Worm (Caenorhabditis elegans) whole organism, early embryonic: ENCODE data around the gene cwn-2.

ENCODE experiments used
- B0310.2 ChIP-seq: sonication (generic microtip); optimal IDR thresholded peaks from 2 replicates; lab custom pipeline; 2016; ENCODE audit warnings: mild to moderate bottlenecking, missing genetic modification characterization, missing compliant biosample characterization
- aly-1 ChIP-seq: sonication (generic microtip); optimal IDR thresholded peaks from 2 replicates; lab custom pipeline; 2016; ENCODE audit warnings: missing genetic modification characterization, missing compliant biosample characterization
- ama-1 ChIP-seq: fragments of 150-350 bp; optimal IDR thresholded peaks from 2 replicates; lab custom pipeline; 2014
- ceh-13 ChIP-seq: fragments of 200-800 bp; sonication (Bioruptor generic); optimal IDR thresholded peaks from 2 replicates; lab custom pipeline; 2018; ENCODE audit warnings: mild to moderate bottlenecking, missing genetic modification characterization, missing compliant biosample characterization
- flt-1 ChIP-seq: fragments of 200-800 bp; sonication (Bioruptor generic); IDR thresholded peaks from 2 replicates; pipeline ENCODE4 v1.3.6; 2022; ENCODE audit warnings: missing genetic modification characterization, missing compliant biosample characterization
- scrt-1 ChIP-seq: fragments of 200-800 bp; sonication (Bioruptor generic); IDR thresholded peaks from 2 replicates; pipeline ENCODE4 v1.3.6; 2022; ENCODE audit warnings: missing genetic modification characterization, missing compliant biosample characterization
- tbx-11 ChIP-seq: fragments of 200-800 bp; sonication (Bioruptor generic); IDR thresholded peaks from 2 replicates; pipeline ENCODE4 v1.3.6; 2022; ENCODE audit warnings: missing genetic modification characterization, missing compliant biosample characterization

DNA sequence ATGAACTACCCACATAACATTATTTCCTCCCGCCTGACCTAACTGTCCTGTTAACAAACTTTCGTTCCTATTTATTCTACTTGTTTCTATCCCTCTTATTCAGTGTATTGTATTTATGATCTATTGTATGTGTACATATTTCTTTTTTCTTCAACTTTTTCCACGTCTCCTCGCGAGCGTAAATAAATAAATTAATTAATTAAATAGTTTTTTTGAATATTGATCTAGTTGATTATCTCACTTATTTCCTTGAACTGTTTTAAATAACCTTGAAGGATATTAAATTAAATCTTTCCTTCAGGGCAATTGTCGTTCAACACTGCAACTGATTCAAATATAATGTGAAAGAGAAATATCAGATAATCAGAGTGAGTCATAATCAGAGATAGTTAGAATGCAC, 24.7 kb upstream of the cwn-2 start, which contains the start of gene frk-1:
- TF ChIP-seq B0310.2 (tag; lab: Kevin White, UChicago): no peak
- no peak for TF ChIP-seq aly-1
- TF ChIP-seq ama-1: no peak
- no peak for TF ChIP-seq flt-1 (GFP tag; lab: Robert Waterston, UW)
- TF ChIP-seq tbx-11 (GFP tag; lab: Robert Waterston, UW): no peak
- no peak for TF ChIP-seq ceh-13 (GFP tag; lab: Kevin White, UChicago)
- TF ChIP-seq scrt-1 (GFP tag; lab: Robert Waterston, UW): no peak
